Fruit fly (Drosophila melanogaster): ENCODE measurements around the gene CG32277.
A peak's percentile ranks its signal among the peaks of the same experiment; 100 is the strongest.

The CG32277 gene

dm6 chr3L:3177872-3178271, 27.4 kb downstream of the CG32277 start:
- no peak for TF ChIP-seq noc (tag; optimal IDR thresholded peaks at IDR 0.05)

- no peak for TF ChIP-seq noc (tag; optimal IDR thresholded peaks at IDR 0.05)
Observed at dm6 chr3L:3172445-3172844, 32.8 kb downstream of the CG32277 start, which contains the start of gene CG14963. Gene CG14963, minus strand, starts transcription at chr3L:3172545.

DNA sequence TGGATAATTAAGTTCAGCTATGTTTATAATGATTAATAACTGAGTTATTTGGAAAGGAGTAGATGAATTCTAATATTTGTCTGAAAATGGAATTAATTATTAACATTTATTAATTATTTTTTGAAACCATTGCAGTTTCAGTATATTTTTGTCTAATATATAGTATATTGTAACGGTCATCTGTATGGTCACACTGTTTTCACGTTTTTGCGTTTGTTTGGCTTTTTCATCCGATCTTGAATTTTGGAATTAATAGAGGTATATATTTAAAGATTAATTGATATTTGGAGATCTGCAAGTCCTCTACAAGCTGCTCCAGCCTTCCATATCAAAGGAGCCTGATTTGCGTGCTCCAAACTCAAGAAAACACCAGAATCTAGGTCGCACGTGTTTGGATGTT, 36.1 kb downstream of the CG32277 start, which contains the start of the genes CG32278 and CG32281:
TSS of gene CG32278 (plus strand) at position 180 of the 400 bp plus-strand sequence.
TSS of gene CG32281 (plus strand) at position 269 of the 400 bp plus-strand sequence.
- TF ChIP-seq noc (tag; optimal IDR thresholded peaks at IDR 0.05), result no peak

DNA sequence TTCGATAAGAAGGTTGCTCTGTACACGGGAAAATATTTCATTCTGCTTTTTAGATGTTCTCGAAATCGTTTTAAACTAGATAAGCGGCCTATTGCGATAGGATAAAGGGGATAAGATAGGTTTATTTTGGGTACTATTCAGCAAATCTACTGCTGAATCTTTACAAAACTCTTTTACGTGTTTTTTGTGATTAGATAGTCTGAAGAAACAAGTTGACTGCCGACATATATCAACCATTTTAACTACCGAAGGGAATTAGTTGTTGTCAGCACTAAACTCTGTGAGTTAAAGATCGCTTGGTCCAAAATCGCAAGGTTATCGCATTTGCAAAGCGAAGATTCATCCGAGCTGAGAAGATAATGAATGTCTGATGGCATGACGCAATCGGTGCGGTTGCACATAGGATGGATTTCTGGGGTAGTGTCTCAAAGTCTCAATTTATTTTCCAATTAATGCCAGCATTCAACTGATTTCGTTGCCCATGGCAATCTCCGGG, 39.0 kb downstream of the CG32277 start, which contains the start of gene Asciz:
TSS of gene Asciz (minus strand) at position 51 of the 496 bp plus-strand sequence.
- TF ChIP-seq noc (tag; optimal IDR thresholded peaks at IDR 0.05), result no peak

DNA sequence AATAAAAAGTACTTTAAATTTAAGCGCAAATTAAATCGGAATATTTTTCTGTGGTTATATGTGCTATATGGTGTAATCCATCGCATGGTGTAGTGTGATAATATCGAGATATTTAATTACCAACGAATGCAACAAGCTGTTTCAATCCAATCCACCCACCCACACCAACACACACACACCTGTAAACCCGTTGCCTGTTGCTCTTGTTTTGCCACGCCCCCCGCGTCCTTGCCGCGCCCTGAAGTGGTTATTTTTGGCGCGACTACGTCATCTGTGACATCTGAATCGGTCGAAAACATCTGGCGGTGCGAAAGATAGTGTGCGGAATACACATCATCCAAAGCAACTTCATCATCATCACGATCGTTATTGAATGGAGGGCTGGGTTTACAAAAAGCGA, 39.9 kb downstream of the CG32277 start:
- TF ChIP-seq noc (tag; optimal IDR thresholded peaks at IDR 0.05), result no peak

DNA sequence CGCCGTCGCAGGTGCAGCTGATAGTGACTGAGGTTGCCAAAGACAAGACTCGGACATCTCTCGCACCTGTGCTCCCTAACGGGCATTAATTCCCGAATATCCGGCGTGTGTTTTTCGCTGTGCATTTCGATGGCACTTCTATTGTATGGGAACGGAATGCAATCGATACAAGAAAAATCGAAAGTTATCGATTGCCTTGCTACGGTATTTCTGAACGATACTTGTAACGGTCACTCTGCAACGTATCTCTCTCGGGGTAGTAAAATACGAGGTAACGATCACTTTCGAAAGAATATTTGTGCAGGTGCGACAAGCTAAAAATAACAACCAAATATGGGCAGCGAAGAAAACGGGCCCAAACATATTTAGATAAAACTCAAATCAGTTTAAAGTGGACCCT, 40.3 kb downstream of the CG32277 start, which contains the start of gene CG32280:
TSS of gene CG32280 (plus strand) at position 231 of the 400 bp plus-strand sequence.
- TF ChIP-seq noc (tag; optimal IDR thresholded peaks at IDR 0.05), result peak; percentile 36

DNA sequence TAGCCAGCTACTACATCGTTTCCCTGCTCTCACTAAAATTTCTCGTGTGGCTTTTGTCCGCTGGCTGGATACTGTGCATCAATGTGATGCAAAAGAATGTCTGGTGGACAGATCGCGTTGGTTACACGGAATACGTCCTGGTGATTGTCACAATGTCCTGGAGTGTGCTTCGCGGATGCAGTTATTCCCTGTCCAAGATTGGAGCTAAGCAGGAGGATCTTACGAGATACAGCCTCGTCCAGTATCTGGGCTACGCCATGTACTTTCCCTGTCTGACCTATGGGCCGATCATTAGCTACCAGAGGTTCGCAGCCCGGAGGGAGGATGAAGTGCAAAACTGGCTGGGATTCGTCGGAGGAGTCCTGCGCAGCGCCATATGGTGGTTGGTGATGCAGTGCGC, 42.7 kb downstream of the CG32277 start:
- TF ChIP-seq noc (tag; optimal IDR thresholded peaks at IDR 0.05), result no peak

DNA sequence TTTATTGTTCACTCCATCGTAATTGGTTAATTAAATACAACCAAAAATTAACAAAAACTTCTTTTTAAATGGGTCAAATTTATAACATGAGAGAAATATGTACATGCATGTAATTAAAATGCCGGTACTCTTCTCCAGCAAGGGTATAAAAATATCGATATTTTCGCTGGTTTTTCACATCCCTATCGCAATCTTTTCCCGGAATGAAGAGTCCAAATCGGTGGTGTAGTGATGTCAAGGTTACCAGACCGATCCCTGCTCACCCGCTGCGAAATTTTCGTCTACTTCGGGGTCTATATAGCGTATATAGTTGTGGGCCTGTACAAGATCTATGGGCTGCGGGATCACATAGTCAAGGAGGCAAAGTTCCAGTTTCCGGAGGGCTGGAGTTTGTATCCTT, 43.3 kb downstream of the CG32277 start, which contains the start of gene rasp:
TSS of gene rasp (plus strand) at position 213 of the 400 bp plus-strand sequence.
- TF ChIP-seq noc (tag; optimal IDR thresholded peaks at IDR 0.05), result no peak

DNA sequence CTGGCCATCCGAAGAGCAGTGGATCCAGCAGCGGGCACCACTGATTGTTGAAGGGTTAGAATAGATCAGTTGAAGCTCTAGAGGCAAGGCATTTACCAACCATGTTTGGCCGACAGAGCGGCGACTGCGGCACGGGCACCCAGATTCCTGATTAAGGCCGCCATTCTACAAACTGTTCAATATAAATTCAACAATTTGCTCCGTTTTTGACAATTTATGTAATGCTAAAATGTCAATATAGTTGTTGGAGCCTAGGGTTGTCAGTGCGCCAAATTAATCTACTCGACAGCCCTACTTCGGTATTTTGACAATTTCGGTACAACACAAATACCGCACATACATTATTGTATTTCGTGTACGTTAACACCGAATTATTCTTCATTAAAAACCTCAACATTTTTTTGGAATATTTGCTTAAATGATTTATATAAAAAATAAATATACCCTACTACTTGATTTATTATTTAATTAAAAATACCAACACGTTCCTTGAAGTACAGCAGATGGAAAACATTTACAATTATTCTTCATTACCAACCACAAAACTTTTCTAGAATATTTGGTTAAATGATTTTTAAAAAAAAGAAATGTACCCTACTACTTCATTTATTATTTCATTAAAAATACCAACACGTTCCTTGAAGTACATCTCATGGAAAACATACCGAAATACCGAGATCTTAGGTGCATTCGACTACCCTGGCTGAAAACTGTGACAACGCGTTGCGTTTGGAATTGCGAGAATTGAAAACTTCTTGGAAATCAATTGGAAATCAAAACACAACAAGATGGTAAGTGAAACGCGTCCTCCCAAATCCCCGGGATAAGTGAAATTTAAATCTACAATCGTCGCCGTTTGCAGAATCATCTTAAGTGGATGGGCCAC, 45.7 kb downstream of the CG32277 start, which contains the start of the genes ND-30 and CG15812:
TSS of gene ND-30 (minus strand) at position 270 of the 886 bp plus-strand sequence.
TSS of gene CG15812 (plus strand) at position 683 of the 886 bp plus-strand sequence.
- no peak for TF ChIP-seq noc (tag; optimal IDR thresholded peaks at IDR 0.05)

DNA sequence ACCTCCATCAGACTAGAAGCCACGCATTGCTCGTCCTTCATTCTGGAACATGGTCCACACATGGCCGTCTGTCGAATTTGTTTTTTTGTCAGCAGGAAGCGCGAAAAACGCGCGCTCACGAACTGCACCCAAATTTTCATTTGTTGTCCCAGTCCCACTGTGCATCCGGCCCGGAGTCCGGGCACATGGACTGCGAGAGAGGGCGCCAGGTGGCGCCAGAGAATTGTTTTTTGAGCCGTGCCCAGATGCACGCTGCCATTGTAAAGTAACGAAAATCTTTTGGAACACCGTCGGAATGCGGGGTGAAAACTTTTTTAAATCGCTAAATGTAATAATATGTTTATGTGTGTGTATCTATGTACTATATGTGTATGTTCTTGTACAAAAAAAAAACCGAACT, 47.6 kb downstream of the CG32277 start:
- no peak for TF ChIP-seq noc (tag; optimal IDR thresholded peaks at IDR 0.05)
